Worm (Caenorhabditis elegans) whole organism, L2 larva: ENCODE measurements around the gene C04B4.4.

Experiments used
- lin-39 ChIP-seq: fragments of 150-350 bp; optimal IDR thresholded peaks from 2 replicates; lab custom pipeline; 2014; ENCODE audit warnings: missing biosample characterization, missing genetic modification reagents, missing genetic modification characterization
- lsy-2 ChIP-seq, 2 experiments: fragments of 150-350 bp in 1 of 2; sonication (generic microtip) in 1 of 2; optimal IDR thresholded peaks; 2 replicates each; lab custom pipeline; 2014 to 2017; ENCODE audit warnings: missing biosample characterization in 2 of 2, missing genetic modification characterization in 2 of 2
- skn-1 ChIP-seq: sonication (generic microtip); optimal IDR thresholded peaks from 2 replicates; lab custom pipeline; 2017; ENCODE audit warnings: missing biosample characterization, missing genetic modification characterization
- zag-1 ChIP-seq: fragments of 150-350 bp; optimal IDR thresholded peaks from 2 replicates; lab custom pipeline; 2014; ENCODE audit warnings: missing biosample characterization, missing genetic modification characterization
- ztf-11 ChIP-seq: sonication (generic microtip); optimal IDR thresholded peaks from 2 replicates; lab custom pipeline; 2017; ENCODE audit warnings: missing biosample characterization, missing genetic modification characterization

ce11 chrX:12252189-12252588 is 38.5 kb upstream of the C04B4.4 start:
- no peak for TF ChIP-seq skn-1 (tag; lab: Kevin White, UChicago)
- TF ChIP-seq lin-39 (tag; lab: Kevin White, UChicago): no peak
- no peak for TF ChIP-seq zag-1 (tag; lab: Kevin White, UChicago)
- TF ChIP-seq ztf-11 (tag; lab: Kevin White, UChicago): no peak
- TF ChIP-seq lsy-2 (tag; optimal IDR thresholded peaks at IDR 0.05; lab: Kevin White, UChicago): no peak
